Fruit fly (Drosophila melanogaster) whole organism, prepupa: ENCODE measurements around the gene Cbl.
A peak's percentile ranks its signal among the peaks of the same experiment; 100 is the strongest.

Experiments
- CG10669 ChIP-seq: fragments of 200-800 bp; sonication (Bioruptor generic); optimal IDR thresholded peaks from 3 replicates; lab custom pipeline; 2018; ENCODE audit warnings: missing biosample characterization, mild to moderate bottlenecking, missing genetic modification characterization, moderate library complexity
- CG11294 ChIP-seq: fragments of 200-800 bp; sonication (Bioruptor generic); IDR thresholded peaks from 2 replicates; pipeline ENCODE4 v1.3.6; 2022; ENCODE audit warnings: missing biosample characterization, missing genetic modification characterization
- CG11762 ChIP-seq: fragments of 200-800 bp; sonication (Bioruptor generic); optimal IDR thresholded peaks from 3 replicates; lab custom pipeline; 2016; ENCODE audit warnings: missing biosample characterization, missing genetic modification characterization; ENCODE audit not compliant: insufficient read depth
- CG11902 ChIP-seq: fragments of 200-800 bp; sonication (Bioruptor generic); optimal IDR thresholded peaks from 3 replicates; lab custom pipeline; 2016; ENCODE audit warnings: missing biosample characterization, missing genetic modification characterization
- CG15336 ChIP-seq: fragments of 200-800 bp; sonication (Bioruptor generic); IDR thresholded peaks from 2 replicates; pipeline ENCODE4 v1.3.6; 2022; ENCODE audit warnings: missing biosample characterization, missing genetic modification characterization
- CG16779 ChIP-seq: fragments of 200-800 bp; sonication (Bioruptor generic); optimal IDR thresholded peaks from 3 replicates; lab custom pipeline; 2017; ENCODE audit warnings: missing biosample characterization, mild to moderate bottlenecking, missing genetic modification characterization
- CG3032 ChIP-seq: fragments of 200-800 bp; optimal IDR thresholded peaks from 2 replicates; lab custom pipeline; 2019; ENCODE audit warnings: missing biosample characterization, mild to moderate bottlenecking, missing genetic modification characterization, moderate library complexity
- CG34406 ChIP-seq: fragments of 200-800 bp; sonication (Bioruptor generic); optimal IDR thresholded peaks from 3 replicates; lab custom pipeline; 2016; ENCODE audit warnings: missing biosample characterization, missing genetic modification characterization
- CG3919 ChIP-seq: fragments of 200-800 bp; sonication (Bioruptor generic); optimal IDR thresholded peaks from 3 replicates; lab custom pipeline; 2016; ENCODE audit warnings: missing biosample characterization, missing genetic modification characterization
- CG6163 ChIP-seq: fragments of 200-800 bp; sonication (Bioruptor generic); IDR thresholded peaks from 3 replicates; pipeline ENCODE4 v1.3.6; 2022; ENCODE audit warnings: missing biosample characterization, missing genetic modification characterization
- CG6276 ChIP-seq: fragments of 200-800 bp; sonication (Bioruptor generic); optimal IDR thresholded peaks from 2 replicates; lab custom pipeline; 2017; ENCODE audit warnings: missing biosample characterization, mild to moderate bottlenecking, missing genetic modification characterization
- CG6808 ChIP-seq: fragments of 200-800 bp; sonication (Bioruptor generic); optimal IDR thresholded peaks from 3 replicates; lab custom pipeline; 2017; ENCODE audit warnings: missing biosample characterization, missing genetic modification characterization, mild to moderate bottlenecking, moderate library complexity, missing genetic modification reagents
- CG6854 ChIP-seq: fragments of 200-800 bp; sonication (Bioruptor generic); optimal IDR thresholded peaks from 2 replicates; lab custom pipeline; 2017; ENCODE audit warnings: missing biosample characterization, mild to moderate bottlenecking, missing genetic modification characterization
- CG7368 ChIP-seq: fragments of 200-800 bp; sonication (Bioruptor generic); optimal IDR thresholded peaks from 3 replicates; lab custom pipeline; 2016; ENCODE audit warnings: missing biosample characterization, missing genetic modification characterization
- CG8119 ChIP-seq: fragments of 200-800 bp; sonication (Bioruptor generic); IDR thresholded peaks from 3 replicates; pipeline ENCODE4 v1.3.6; 2022; ENCODE audit warnings: missing biosample characterization, missing genetic modification characterization
- CG8319 ChIP-seq: fragments of 200-800 bp; sonication (Bioruptor generic); optimal IDR thresholded peaks from 3 replicates; lab custom pipeline; 2016; ENCODE audit warnings: missing biosample characterization, missing genetic modification characterization
- Eip75B ChIP-seq: fragments of 200-800 bp; sonication (Bioruptor generic); optimal IDR thresholded peaks from 3 replicates; lab custom pipeline; 2016; ENCODE audit warnings: missing biosample characterization, missing genetic modification characterization
- Eip78C ChIP-seq: fragments of 200-800 bp; sonication (Bioruptor generic); peaks from one replicate; lab custom pipeline; 2016; ENCODE audit warnings: missing biosample characterization, missing genetic modification characterization
- Eip93F ChIP-seq: fragments of 200-800 bp; sonication (Bioruptor generic); optimal IDR thresholded peaks from 2 replicates; lab custom pipeline; 2016; ENCODE audit warnings: missing biosample characterization, mild to moderate bottlenecking, missing genetic modification characterization
- Ets96B ChIP-seq: fragments of 200-800 bp; optimal IDR thresholded peaks from 2 replicates; lab custom pipeline; 2019; ENCODE audit warnings: missing biosample characterization, mild to moderate bottlenecking, missing genetic modification characterization, moderate library complexity
- Gug ChIP-seq: fragments of 200-800 bp; sonication (Bioruptor generic); IDR thresholded peaks from 2 replicates; pipeline ENCODE4 v1.3.6; 2022; ENCODE audit warnings: missing biosample characterization, missing genetic modification characterization
- Hr38 ChIP-seq: sonication (Bioruptor generic); optimal IDR thresholded peaks from 2 replicates; lab custom pipeline; 2016; ENCODE audit warnings: missing biosample characterization, missing genetic modification characterization
- Hr39 ChIP-seq: fragments of 200-800 bp; sonication (Bioruptor generic); optimal IDR thresholded peaks from 2 replicates; lab custom pipeline; 2016; ENCODE audit warnings: missing biosample characterization, missing genetic modification characterization
- Met ChIP-seq: fragments of 200-800 bp; sonication (Bioruptor generic); optimal IDR thresholded peaks from 3 replicates; lab custom pipeline; 2016; ENCODE audit warnings: missing biosample characterization, missing genetic modification characterization
- Smox ChIP-seq: fragments of 200-800 bp; sonication (Bioruptor generic); optimal IDR thresholded peaks from 3 replicates; lab custom pipeline; 2016; ENCODE audit warnings: missing biosample characterization, missing genetic modification characterization
- achi ChIP-seq: fragments of 200-800 bp; sonication (Bioruptor generic); optimal IDR thresholded peaks from 3 replicates; lab custom pipeline; 2016; ENCODE audit warnings: missing biosample characterization, missing genetic modification characterization
- acj6 ChIP-seq: fragments of 200-800 bp; sonication (Bioruptor generic); optimal IDR thresholded peaks from 3 replicates; lab custom pipeline; 2016; ENCODE audit warnings: missing biosample characterization, missing genetic modification characterization
- cyc ChIP-seq: fragments of 200-800 bp; sonication (Bioruptor generic); optimal IDR thresholded peaks from 3 replicates; lab custom pipeline; 2016; ENCODE audit warnings: missing biosample characterization, missing genetic modification characterization
- dsx ChIP-seq: fragments of 200-800 bp; optimal IDR thresholded peaks from 3 replicates; lab custom pipeline; 2019; ENCODE audit warnings: missing biosample characterization, mild to moderate bottlenecking, missing genetic modification characterization, moderate library complexity; ENCODE audit not compliant: poor library complexity, severe bottlenecking
- esn ChIP-seq: fragments of 200-800 bp; sonication (Bioruptor generic); optimal IDR thresholded peaks from 2 replicates; lab custom pipeline; 2016; ENCODE audit warnings: missing biosample characterization, mild to moderate bottlenecking, missing genetic modification characterization, moderate library complexity
- fd59A ChIP-seq: fragments of 200-800 bp; sonication (Bioruptor generic); optimal IDR thresholded peaks from 2 replicates; lab custom pipeline; 2017; ENCODE audit warnings: missing biosample characterization, mild to moderate bottlenecking, missing genetic modification characterization, missing genetic modification reagents
- fd85E ChIP-seq: fragments of 200-800 bp; sonication (Bioruptor generic); optimal IDR thresholded peaks from 3 replicates; lab custom pipeline; 2016; ENCODE audit warnings: missing biosample characterization, missing genetic modification characterization
- fkh ChIP-seq: fragments of 200-800 bp; sonication (Bioruptor generic); optimal IDR thresholded peaks from 3 replicates; lab custom pipeline; 2017; ENCODE audit warnings: missing biosample characterization, mild to moderate bottlenecking, missing genetic modification characterization, moderate library complexity
- lz ChIP-seq: fragments of 200-800 bp; sonication (Bioruptor generic); optimal IDR thresholded peaks from 3 replicates; lab custom pipeline; 2016; ENCODE audit warnings: missing biosample characterization, missing genetic modification characterization
- pdm3 ChIP-seq: fragments of 200-800 bp; sonication (Bioruptor generic); optimal IDR thresholded peaks from 3 replicates; lab custom pipeline; 2016; ENCODE audit warnings: missing biosample characterization, missing genetic modification characterization
- salr ChIP-seq, 2 experiments: fragments of 200-800 bp; sonication (Bioruptor generic); optimal IDR thresholded peaks; 3 replicates each; lab custom pipeline; 2016 to 2018; ENCODE audit warnings: missing biosample characterization in 2 of 2, missing genetic modification characterization in 2 of 2, mild to moderate bottlenecking in 1 of 2
- spab ChIP-seq: fragments of 200-800 bp; sonication (Bioruptor generic); optimal IDR thresholded peaks from 2 replicates; lab custom pipeline; 2017; ENCODE audit warnings: missing biosample characterization, mild to moderate bottlenecking, missing genetic modification characterization, missing genetic modification reagents
- ss ChIP-seq, 2 experiments: fragments of 200-800 bp; sonication (Bioruptor generic); optimal IDR thresholded peaks; 2 replicates in 1 of 2; 3 replicates in 1 of 2; lab custom pipeline; 2017 to 2018; ENCODE audit warnings: mild to moderate bottlenecking in 2 of 2, missing biosample characterization in 2 of 2, missing genetic modification characterization in 2 of 2, moderate library complexity in 1 of 2
- svp ChIP-seq: fragments of 200-800 bp; sonication (Bioruptor generic); peaks from one replicate; lab custom pipeline; 2016; ENCODE audit warnings: missing biosample characterization, missing genetic modification characterization
- topi ChIP-seq: fragments of 200-800 bp; sonication (Bioruptor generic); optimal IDR thresholded peaks from 3 replicates; lab custom pipeline; 2016; ENCODE audit warnings: missing biosample characterization, missing genetic modification characterization
- vri ChIP-seq: fragments of 200-800 bp; sonication (Bioruptor generic); optimal IDR thresholded peaks from 3 replicates; lab custom pipeline; 2016; ENCODE audit warnings: missing biosample characterization, mild to moderate bottlenecking, missing genetic modification characterization

Cbl gene

DNA sequence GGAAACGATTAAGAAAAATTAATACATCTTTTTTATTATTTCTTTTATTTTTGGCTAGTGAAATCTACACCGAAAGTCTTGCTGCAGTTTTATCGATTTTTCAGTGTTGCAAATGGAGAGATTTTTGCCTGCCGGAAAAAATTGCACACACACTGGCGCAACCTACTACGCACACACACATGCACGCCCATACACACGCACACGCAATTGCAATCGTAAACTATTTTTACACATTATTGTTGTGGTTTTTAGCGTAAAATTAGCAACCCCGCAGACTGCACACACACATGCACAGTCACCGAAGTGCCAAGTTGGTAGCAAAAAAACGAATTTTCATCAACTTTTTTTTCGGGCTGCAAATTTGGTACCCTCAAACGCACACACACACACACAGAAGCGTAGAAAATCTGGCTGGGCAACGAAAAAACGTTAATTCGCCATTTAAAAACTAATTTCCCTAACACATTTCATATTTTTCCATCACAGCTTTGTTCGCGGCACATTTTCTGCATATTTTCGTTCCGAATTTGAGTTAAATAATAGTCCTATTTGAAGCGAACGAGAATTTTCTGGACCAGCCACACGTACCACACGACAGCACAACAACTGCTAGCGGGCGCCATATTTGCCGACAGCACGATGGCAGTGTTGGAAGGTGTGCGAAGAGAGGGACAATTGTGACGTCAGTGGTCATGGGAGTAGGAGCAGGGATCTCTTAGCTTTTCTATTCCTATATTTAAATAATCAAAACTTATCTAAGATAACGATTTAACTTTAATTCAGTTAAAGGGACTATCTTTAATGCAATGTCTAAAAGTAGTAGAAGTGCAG lies 17.2 kb downstream of the Cbl start, which contains the start of gene Unr (continued):
- TF ChIP-seq Hr38 (GFP tag; lab: Kevin White, UChicago) (no peak), CG7368 (peak; percentile 54), Hr39 (GFP tag; lab: Kevin White, UChicago) (peak; percentile 79), pdm3 (GFP tag; lab: Kevin White, UChicago) (peak; percentile 84), CG6276 (no peak), salr (GFP tag; optimal IDR thresholded peaks at IDR 0.05; lab: Kevin White, UChicago) (peak; percentile 32 to 38), fd85E (GFP tag; lab: Kevin White, UChicago) (peak; percentile 14), CG15336 (GFP tag; lab: Robert Waterston, UW) (peak; percentile 78), CG6854 (peak; percentile 34), Smox (peak; percentile 79), CG16779 (no peak), dsx (GFP tag; lab: Kevin White, UChicago) (peak; percentile 60), fkh (GFP tag; lab: Kevin White, UChicago) (peak; percentile 49), CG3919 (GFP tag; lab: Kevin White, UChicago) (peak; percentile 89), Eip93F (no peak), fd59A (GFP tag; lab: Kevin White, UChicago) (peak; percentile 13), CG11294 (GFP tag; lab: Robert Waterston, UW) (peak; percentile 68)

DNA sequence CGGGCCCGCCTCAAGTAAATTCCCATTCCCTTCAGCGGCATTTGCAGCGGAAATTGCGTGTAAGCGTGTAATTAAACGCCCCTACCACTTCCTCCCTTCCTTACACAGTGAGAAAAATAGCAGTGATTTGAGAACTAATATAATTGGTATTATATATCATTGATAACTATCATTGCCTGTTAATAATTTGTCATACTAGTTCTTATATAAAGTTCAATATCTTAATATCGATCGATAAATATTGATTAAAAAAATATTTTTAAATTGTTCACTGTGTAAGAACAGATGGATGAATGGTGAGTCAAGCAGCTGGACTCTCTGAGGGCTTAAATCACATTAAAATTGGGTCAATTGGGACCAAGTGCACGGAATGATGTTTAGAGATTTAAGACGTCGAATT lies 20.3 kb downstream of the Cbl start:
- TF ChIP-seq fkh (GFP tag; lab: Kevin White, UChicago) (peak; percentile 44), spab (peak; percentile 33), CG6808 (peak; percentile 12), cyc (GFP tag; lab: Kevin White, UChicago) (peak; percentile 35), CG11762 (GFP tag; lab: Kevin White, UChicago) (peak; percentile 31), ss (GFP tag; optimal IDR thresholded peaks at IDR 0.05; lab: Kevin White, UChicago) (peak; percentile 10 to 87), lz (GFP tag; lab: Kevin White, UChicago) (no peak), Eip75B (GFP tag; lab: Kevin White, UChicago) (peak; percentile 39), CG3919 (GFP tag; lab: Kevin White, UChicago) (peak; percentile 59), CG6163 (GFP tag; lab: Robert Waterston, UW) (no peak), CG3032 (tag; lab: Kevin White, UChicago) (peak; percentile 47), CG34406 (GFP tag; lab: Kevin White, UChicago) (peak; percentile 7), CG15336 (GFP tag; lab: Robert Waterston, UW) (peak; percentile 39; the same call in 1 of the 2 replicates), acj6 (GFP tag; lab: Kevin White, UChicago) (peak; percentile 16), vri (GFP tag; lab: Kevin White, UChicago) (no peak), Gug (GFP tag; lab: Robert Waterston, UW) (no peak), topi (GFP tag; lab: Kevin White, UChicago) (peak; percentile 29), Ets96B (peak; percentile 50), Hr38 (GFP tag; lab: Kevin White, UChicago) (no peak), Eip78C (GFP tag; lab: Kevin White, UChicago) (peak; percentile 80), CG8319 (GFP tag; lab: Kevin White, UChicago) (no peak), esn (peak; percentile 35), dsx (GFP tag; lab: Kevin White, UChicago) (peak; percentile 5), CG8119 (no peak), svp (GFP tag; lab: Kevin White, UChicago) (peak; percentile 63), Met (GFP tag; lab: Kevin White, UChicago) (peak; percentile 25), fd59A (GFP tag; lab: Kevin White, UChicago) (peak; percentile 5), CG11902 (GFP tag; lab: Kevin White, UChicago) (peak; percentile 9), achi (GFP tag; lab: Kevin White, UChicago) (peak; percentile 1), CG10669 (peak; percentile 46), Eip93F (no peak)
